Worm (Caenorhabditis elegans) whole organism, L2 larva: ENCODE measurements around the gene tbx-9.

ENCODE experiments used
- C34F6.9 ChIP-seq: fragments of 150-350 bp; optimal IDR thresholded peaks from 2 replicates; lab custom pipeline; 2014; ENCODE audit warnings: missing biosample characterization, missing genetic modification characterization
- F13H6.1 ChIP-seq: sonication (generic microtip); optimal IDR thresholded peaks from 2 replicates; lab custom pipeline; 2016; ENCODE audit warnings: missing genetic modification characterization, missing compliant biosample characterization
- R02D3.7 ChIP-seq: fragments of 150-350 bp; optimal IDR thresholded peaks from 2 replicates; lab custom pipeline; 2014; ENCODE audit warnings: missing biosample characterization, missing genetic modification characterization
- Y55F3AM.14 ChIP-seq: fragments of 200-800 bp; sonication (Bioruptor generic); optimal IDR thresholded peaks from 2 replicates; lab custom pipeline; 2018; ENCODE audit warnings: mild to moderate bottlenecking, missing genetic modification characterization, missing compliant biosample characterization
- ZK546.5 ChIP-seq: sonication (generic microtip); optimal IDR thresholded peaks from 2 replicates; lab custom pipeline; 2017; ENCODE audit warnings: missing biosample characterization, missing genetic modification characterization
- aly-2 ChIP-seq: fragments of 150-350 bp; optimal IDR thresholded peaks from 2 replicates; lab custom pipeline; 2014; ENCODE audit warnings: missing biosample characterization, missing genetic modification characterization
- ama-1 ChIP-seq: fragments of 150-350 bp; optimal IDR thresholded peaks from 2 replicates; lab custom pipeline; 2018; ENCODE audit warnings: inconsistent platforms
- blmp-1 ChIP-seq: sonication (generic microtip); optimal IDR thresholded peaks from 2 replicates; lab custom pipeline; 2017; ENCODE audit warnings: missing genetic modification characterization, mild to moderate bottlenecking, missing compliant biosample characterization, antibody characterized with exemption, moderate library complexity; ENCODE audit not compliant: insufficient read depth
- ceh-16 ChIP-seq: fragments of 150-350 bp; optimal IDR thresholded peaks from 2 replicates; lab custom pipeline; 2014; ENCODE audit warnings: missing biosample characterization, missing genetic modification characterization
- crh-2 ChIP-seq: sonication (generic microtip); optimal IDR thresholded peaks from 2 replicates; lab custom pipeline; 2017; ENCODE audit warnings: missing biosample characterization, missing genetic modification characterization
- dmd-4 ChIP-seq: sonication (generic microtip); optimal IDR thresholded peaks from 2 replicates; lab custom pipeline; 2017; ENCODE audit warnings: missing biosample characterization, missing genetic modification characterization
- egl-27 ChIP-seq: sonication (generic microtip); optimal IDR thresholded peaks from 3 replicates; lab custom pipeline; 2017; ENCODE audit warnings: missing biosample characterization, missing genetic modification reagents, missing genetic modification characterization
- elt-1 ChIP-seq: fragments of 150-350 bp; optimal IDR thresholded peaks from 2 replicates; lab custom pipeline; 2014; ENCODE audit warnings: missing biosample characterization, missing genetic modification characterization
- elt-3 ChIP-seq: sonication (generic microtip); optimal IDR thresholded peaks from 2 replicates; lab custom pipeline; 2017; ENCODE audit warnings: missing biosample characterization, missing genetic modification characterization
- fos-1 ChIP-seq: fragments of 150-350 bp; optimal IDR thresholded peaks from 2 replicates; lab custom pipeline; 2014; ENCODE audit warnings: missing biosample characterization, missing genetic modification characterization
- gmeb-1 ChIP-seq: fragments of 150-350 bp; optimal IDR thresholded peaks from 2 replicates; lab custom pipeline; 2014; ENCODE audit warnings: missing biosample characterization, missing genetic modification characterization
- lin-11 ChIP-seq: fragments of 150-350 bp; sonication (generic microtip); optimal IDR thresholded peaks from 2 replicates; lab custom pipeline; 2014; ENCODE audit warnings: missing biosample characterization, missing genetic modification characterization, inconsistent platforms, mixed read lengths
- lin-13 ChIP-seq: fragments of 150-350 bp; optimal IDR thresholded peaks from 2 replicates; lab custom pipeline; 2014; ENCODE audit warnings: missing biosample characterization, missing genetic modification reagents, missing genetic modification characterization
- lin-39 ChIP-seq: fragments of 150-350 bp; optimal IDR thresholded peaks from 2 replicates; lab custom pipeline; 2014; ENCODE audit warnings: missing biosample characterization, missing genetic modification reagents, missing genetic modification characterization
- lsy-2 ChIP-seq, 2 experiments: fragments of 150-350 bp in 1 of 2; sonication (generic microtip) in 1 of 2; optimal IDR thresholded peaks; 2 replicates each; lab custom pipeline; 2014 to 2017; ENCODE audit warnings: missing biosample characterization in 2 of 2, missing genetic modification characterization in 2 of 2
- mab-5 ChIP-seq: fragments of 150-350 bp; optimal IDR thresholded peaks from 2 replicates; lab custom pipeline; 2014; ENCODE audit warnings: missing biosample characterization, missing genetic modification characterization
- mbf-1 ChIP-seq: sonication (generic microtip); optimal IDR thresholded peaks from 2 replicates; lab custom pipeline; 2017; ENCODE audit warnings: missing biosample characterization, missing genetic modification characterization
- mdl-1 ChIP-seq, 2 experiments: fragments of 150-350 bp in 1 of 2; sonication (generic microtip) in 1 of 2; optimal IDR thresholded peaks; 2 replicates each; lab custom pipeline; 2017; ENCODE audit warnings: missing biosample characterization in 2 of 2, missing genetic modification characterization in 2 of 2
- nhr-10 ChIP-seq: sonication (generic microtip); optimal IDR thresholded peaks from 2 replicates; lab custom pipeline; 2017; ENCODE audit warnings: missing biosample characterization, missing genetic modification characterization
- nhr-11 ChIP-seq: fragments of 150-350 bp; optimal IDR thresholded peaks from 2 replicates; lab custom pipeline; 2014; ENCODE audit warnings: missing biosample characterization, missing genetic modification characterization
- nhr-12 ChIP-seq: fragments of 150-350 bp; optimal IDR thresholded peaks from 2 replicates; lab custom pipeline; 2014; ENCODE audit warnings: missing biosample characterization, missing genetic modification characterization
- nhr-129 ChIP-seq: fragments of 150-350 bp; optimal IDR thresholded peaks from 2 replicates; lab custom pipeline; 2014; ENCODE audit warnings: missing biosample characterization, missing genetic modification characterization
- nhr-23 ChIP-seq: fragments of 150-350 bp; optimal IDR thresholded peaks from 2 replicates; lab custom pipeline; 2014; ENCODE audit warnings: missing biosample characterization, missing genetic modification reagents, missing genetic modification characterization
- nhr-237 ChIP-seq: fragments of 150-350 bp; optimal IDR thresholded peaks from 2 replicates; lab custom pipeline; 2014; ENCODE audit warnings: missing biosample characterization, missing genetic modification characterization
- nhr-25 ChIP-seq: fragments of 150-350 bp; sonication (generic microtip); optimal IDR thresholded peaks from 3 replicates; lab custom pipeline; 2014; ENCODE audit warnings: missing biosample characterization, missing genetic modification characterization
- nhr-6 ChIP-seq: fragments of 150-350 bp; optimal IDR thresholded peaks from 2 replicates; lab custom pipeline; 2014; ENCODE audit warnings: missing biosample characterization, missing genetic modification characterization
- nhr-77 ChIP-seq: fragments of 150-350 bp; optimal IDR thresholded peaks from 2 replicates; lab custom pipeline; 2014; ENCODE audit warnings: missing biosample characterization, missing genetic modification characterization
- peb-1 ChIP-seq: fragments of 150-350 bp; optimal IDR thresholded peaks from 2 replicates; lab custom pipeline; 2014; ENCODE audit warnings: missing biosample characterization, missing genetic modification characterization
- sem-4 ChIP-seq: fragments of 150-350 bp; optimal IDR thresholded peaks from 2 replicates; lab custom pipeline; 2014; ENCODE audit warnings: missing biosample characterization, missing genetic modification reagents, missing genetic modification characterization
- skn-1 ChIP-seq: sonication (generic microtip); optimal IDR thresholded peaks from 2 replicates; lab custom pipeline; 2017; ENCODE audit warnings: missing biosample characterization, missing genetic modification characterization
- sma-3 ChIP-seq: sonication (generic microtip); optimal IDR thresholded peaks from 2 replicates; lab custom pipeline; 2016; ENCODE audit warnings: missing genetic modification reagents, missing genetic modification characterization, missing compliant biosample characterization
- sma-9 ChIP-seq, 2 experiments: fragments of 150-350 bp in 1 of 2; sonication (generic microtip) in 1 of 2; optimal IDR thresholded peaks; 2 replicates each; lab custom pipeline; 2014 to 2016; ENCODE audit warnings: missing genetic modification characterization in 2 of 2, mild to moderate bottlenecking in 1 of 2, missing biosample characterization in 1 of 2, missing compliant biosample characterization in 1 of 2, missing genetic modification reagents in 1 of 2, moderate library complexity in 1 of 2
- unc-55 ChIP-seq: fragments of 150-350 bp; sonication (generic microtip); optimal IDR thresholded peaks from 3 replicates; lab custom pipeline; 2014; ENCODE audit warnings: missing biosample characterization, missing genetic modification reagents, missing genetic modification characterization
- unc-62 ChIP-seq: fragments of 150-350 bp; optimal IDR thresholded peaks from 2 replicates; lab custom pipeline; 2014; ENCODE audit warnings: missing biosample characterization, missing genetic modification reagents, missing genetic modification characterization
- zag-1 ChIP-seq: fragments of 150-350 bp; optimal IDR thresholded peaks from 2 replicates; lab custom pipeline; 2014; ENCODE audit warnings: missing biosample characterization, missing genetic modification characterization
- ztf-1 ChIP-seq: fragments of 200-800 bp; sonication (Bioruptor generic); conservative IDR thresholded peaks from 2 replicates; pipeline ENCODE4 v1.3.6; 2022; ENCODE audit warnings: missing genetic modification characterization, missing compliant biosample characterization
- ztf-11 ChIP-seq: sonication (generic microtip); optimal IDR thresholded peaks from 2 replicates; lab custom pipeline; 2017; ENCODE audit warnings: missing biosample characterization, missing genetic modification characterization
- ztf-4 ChIP-seq: fragments of 150-350 bp; optimal IDR thresholded peaks from 2 replicates; lab custom pipeline; 2014; ENCODE audit warnings: missing biosample characterization, missing genetic modification characterization

Gene tbx-9

ce11 chrIII:10332560-10332959 is 9.1 kb downstream of the tbx-9 start, which contains the start of gene T07C4.12:
T07C4.12 (minus strand) TSS chrIII:10332660.
- TF ChIP-seq mdl-1 (tag; optimal IDR thresholded peaks at IDR 0.05; lab: Kevin White, UChicago): no peak
- TF ChIP-seq nhr-23 (tag; lab: Kevin White, UChicago): no peak
- no peak for TF ChIP-seq unc-55 (GFP tag; lab: Kevin White, UChicago)
- TF ChIP-seq elt-3 (tag; lab: Kevin White, UChicago): no peak
- TF ChIP-seq egl-27: no peak
- no peak for TF ChIP-seq nhr-11 (tag; lab: Kevin White, UChicago)
- TF ChIP-seq Y55F3AM.14 (GFP tag; lab: Kevin White, UChicago): no peak
- TF ChIP-seq sem-4 (tag; lab: Kevin White, UChicago): no peak

ce11 chrIII:10331232-10331631 is 10.4 kb downstream of the tbx-9 start:
- TF ChIP-seq ztf-1 (GFP tag; lab: Robert Waterston, UW) (no peak), nhr-129 (peak; percentile 42), crh-2 (tag; lab: Kevin White, UChicago) (no peak), nhr-25 (tag; lab: Kevin White, UChicago) (no peak), sma-3 (GFP tag; lab: Kevin White, UChicago) (peak; percentile 15), mab-5 (no peak), aly-2 (tag; lab: Kevin White, UChicago) (no peak), mbf-1 (tag; lab: Kevin White, UChicago) (no peak), elt-1 (tag; lab: Kevin White, UChicago) (no peak), ztf-4 (tag; lab: Kevin White, UChicago) (no peak), ama-1 (lab: Kevin White, UChicago) (peak; percentile 54), Y55F3AM.14 (GFP tag; lab: Kevin White, UChicago) (no peak), F13H6.1 (tag; lab: Kevin White, UChicago) (peak; percentile 36), C34F6.9 (peak; percentile 48)

ce11 chrIII:10330372-10331062 is 11.1 kb downstream of the tbx-9 start, which contains the start of gene nex-2:
nex-2 (minus strand) TSS chrIII:10330422.
- no peak for TF ChIP-seq egl-27

- peak; percentile 33 for TF ChIP-seq sma-9 (GFP tag; optimal IDR thresholded peaks at IDR 0.05; lab: Kevin White, UChicago)
- no peak for TF ChIP-seq sma-9 (tag; optimal IDR thresholded peaks at IDR 0.05; lab: Kevin White, UChicago)
- TF ChIP-seq lin-39 (tag; lab: Kevin White, UChicago): no peak
- no peak for TF ChIP-seq ztf-4 (tag; lab: Kevin White, UChicago)
- TF ChIP-seq ztf-1 (GFP tag; lab: Robert Waterston, UW): no peak
- TF ChIP-seq ceh-16 (tag; lab: Kevin White, UChicago): no peak
- TF ChIP-seq zag-1: no peak
- no peak for TF ChIP-seq peb-1 (tag; lab: Kevin White, UChicago)
- TF ChIP-seq nhr-77 (tag; lab: Kevin White, UChicago): no peak
- no peak for TF ChIP-seq nhr-11 (tag; lab: Kevin White, UChicago)
- no peak for TF ChIP-seq dmd-4 (tag; lab: Kevin White, UChicago)
- TF ChIP-seq ztf-11 (tag; lab: Kevin White, UChicago): no peak
- no peak for TF ChIP-seq blmp-1 (tag; lab: Kevin White, UChicago)
- no peak for TF ChIP-seq sma-3 (GFP tag; lab: Kevin White, UChicago)
- TF ChIP-seq nhr-25 (tag; lab: Kevin White, UChicago): no peak
- TF ChIP-seq Y55F3AM.14 (GFP tag; lab: Kevin White, UChicago): no peak
- TF ChIP-seq nhr-10 (tag; lab: Kevin White, UChicago): no peak
- no peak for TF ChIP-seq gmeb-1 (tag; lab: Kevin White, UChicago)
- peak; percentile 19 for TF ChIP-seq C34F6.9
- no peak for TF ChIP-seq mbf-1 (tag; lab: Kevin White, UChicago)
- no peak for TF ChIP-seq unc-62 (GFP tag; lab: Kevin White, UChicago)
- TF ChIP-seq nhr-6 (tag; lab: Kevin White, UChicago): no peak
- peak; percentile 22 for TF ChIP-seq nhr-129
- peak; percentile 32 for TF ChIP-seq F13H6.1 (tag; lab: Kevin White, UChicago)
- TF ChIP-seq nhr-12: no peak
- no peak for TF ChIP-seq lsy-2 (tag; optimal IDR thresholded peaks at IDR 0.05; lab: Kevin White, UChicago)
- TF ChIP-seq sem-4 (tag; lab: Kevin White, UChicago): no peak
- TF ChIP-seq aly-2 (tag; lab: Kevin White, UChicago): no peak
- no peak for TF ChIP-seq mdl-1 (tag; optimal IDR thresholded peaks at IDR 0.05; lab: Kevin White, UChicago)
- no peak for TF ChIP-seq lin-11 (tag; lab: Kevin White, UChicago)
- no peak for TF ChIP-seq nhr-237
- TF ChIP-seq ama-1 (lab: Kevin White, UChicago): no peak
- no peak for TF ChIP-seq nhr-23 (tag; lab: Kevin White, UChicago)
- no peak for TF ChIP-seq lin-13 (GFP tag; lab: Kevin White, UChicago)
- no peak for TF ChIP-seq R02D3.7
- TF ChIP-seq egl-27: no peak
- no peak for TF ChIP-seq elt-3 (tag; lab: Kevin White, UChicago)
- peak; percentile 66 for TF ChIP-seq fos-1 (tag; lab: Kevin White, UChicago)
- no peak for TF ChIP-seq unc-55 (GFP tag; lab: Kevin White, UChicago)
- peak; percentile 15 for TF ChIP-seq crh-2 (tag; lab: Kevin White, UChicago)
- no peak for TF ChIP-seq skn-1 (tag; lab: Kevin White, UChicago)
- no peak for TF ChIP-seq mab-5
- no peak for TF ChIP-seq ZK546.5 (tag; lab: Kevin White, UChicago)
Measured at ce11 chrIII:10329811-10330210, 11.8 kb downstream of the tbx-9 start.
